Fruit fly (Drosophila melanogaster) whole organism, embryonic: ENCODE measurements around the gene CG31957.
A peak's percentile ranks its signal among the peaks of the same experiment; 100 is the strongest.

ENCODE experiments used
- BtbVII ChIP-seq: fragments of 200-800 bp; sonication (Bioruptor generic); optimal IDR thresholded peaks from 3 replicates; lab custom pipeline; 2017; ENCODE audit warnings: missing biosample characterization, mild to moderate bottlenecking, missing genetic modification characterization
- CG10147 ChIP-seq: fragments of 200-800 bp; sonication (Bioruptor generic); optimal IDR thresholded peaks from 2 replicates; lab custom pipeline; 2019; ENCODE audit warnings: missing biosample characterization, mild to moderate bottlenecking, missing genetic modification characterization, moderate library complexity
- CG10209 ChIP-seq: fragments of 200-800 bp; sonication (Bioruptor generic); optimal IDR thresholded peaks from 3 replicates; lab custom pipeline; 2017; ENCODE audit warnings: missing biosample characterization, mild to moderate bottlenecking, missing genetic modification characterization, missing genetic modification reagents
- CG10321 ChIP-seq: fragments of 200-800 bp; sonication (Bioruptor generic); IDR thresholded peaks from 2 replicates; pipeline ENCODE4 v1.3.6; 2022; ENCODE audit warnings: missing biosample characterization, missing genetic modification characterization
- CG11398 ChIP-seq: fragments of 200-800 bp; sonication (Bioruptor generic); optimal IDR thresholded peaks from 2 replicates; lab custom pipeline; 2016; ENCODE audit warnings: missing biosample characterization, missing genetic modification characterization
- CG12942 ChIP-seq: fragments of 200-800 bp; sonication (Bioruptor generic); optimal IDR thresholded peaks from 3 replicates; lab custom pipeline; 2016; ENCODE audit warnings: missing biosample characterization, missing genetic modification characterization
- CG13123 ChIP-seq: fragments of 200-800 bp; sonication (Bioruptor generic); optimal IDR thresholded peaks from 2 replicates; lab custom pipeline; 2016; ENCODE audit warnings: missing biosample characterization, missing genetic modification characterization
- CG13424 ChIP-seq: fragments of 200-800 bp; sonication (Bioruptor generic); optimal IDR thresholded peaks from 2 replicates; lab custom pipeline; 2019; ENCODE audit warnings: missing biosample characterization, mild to moderate bottlenecking, missing genetic modification characterization, moderate library complexity
- CG15011 ChIP-seq: fragments of 200-800 bp; sonication (Bioruptor generic); optimal IDR thresholded peaks from 3 replicates; lab custom pipeline; 2018; ENCODE audit warnings: missing biosample characterization, mild to moderate bottlenecking, missing genetic modification characterization
- CG15269 ChIP-seq: fragments of 200-800 bp; sonication (Bioruptor generic); optimal IDR thresholded peaks from 2 replicates; lab custom pipeline; 2018; ENCODE audit warnings: missing biosample characterization, mild to moderate bottlenecking, missing genetic modification characterization, moderate library complexity
- CG16863 ChIP-seq: fragments of 200-800 bp; sonication (Bioruptor generic); optimal IDR thresholded peaks from 3 replicates; lab custom pipeline; 2016; ENCODE audit warnings: missing biosample characterization, missing genetic modification characterization
- CG17328 ChIP-seq: fragments of 200-800 bp; sonication (Bioruptor generic); IDR thresholded peaks from 2 replicates; pipeline ENCODE4 v1.3.6; 2022; ENCODE audit warnings: missing biosample characterization, missing genetic modification characterization
- CG1792 ChIP-seq: fragments of 200-800 bp; sonication (Bioruptor generic); optimal IDR thresholded peaks from 2 replicates; lab custom pipeline; 2016; ENCODE audit warnings: missing biosample characterization, missing genetic modification characterization
- CG18764 ChIP-seq: fragments of 200-800 bp; sonication (Bioruptor generic); optimal IDR thresholded peaks from 3 replicates; lab custom pipeline; 2016; ENCODE audit warnings: missing biosample characterization, missing genetic modification characterization
- CG2129 ChIP-seq: fragments of 200-800 bp; sonication (Bioruptor generic); IDR thresholded peaks from 2 replicates; pipeline ENCODE4 v1.3.6; 2022; ENCODE audit warnings: missing biosample characterization, missing genetic modification characterization; ENCODE audit not compliant: partially characterized antibody
- CG30020 ChIP-seq: fragments of 200-800 bp; optimal IDR thresholded peaks from 2 replicates; lab custom pipeline; 2019; ENCODE audit warnings: missing biosample characterization, mild to moderate bottlenecking, missing genetic modification characterization, moderate library complexity
- CG34422 ChIP-seq: fragments of 200-800 bp; sonication (Bioruptor generic); IDR thresholded peaks from 3 replicates; pipeline ENCODE4 v1.3.6; 2022; ENCODE audit warnings: missing biosample characterization, missing genetic modification characterization
- CG3995 ChIP-seq: fragments of 200-800 bp; sonication (Bioruptor generic); optimal IDR thresholded peaks from 3 replicates; lab custom pipeline; 2016; ENCODE audit warnings: missing biosample characterization, missing genetic modification characterization
- CG42726 ChIP-seq: fragments of 200-800 bp; sonication (Bioruptor generic); IDR thresholded peaks from 2 replicates; pipeline ENCODE4 v1.3.6; 2022; ENCODE audit warnings: missing biosample characterization, missing genetic modification characterization; ENCODE audit not compliant: partially characterized antibody
- CG6254 ChIP-seq: fragments of 200-800 bp; sonication (Bioruptor generic); optimal IDR thresholded peaks from 3 replicates; lab custom pipeline; 2017; ENCODE audit warnings: mild to moderate bottlenecking, missing biosample characterization, missing genetic modification reagents, missing genetic modification characterization
- CG6272 ChIP-seq: fragments of 200-800 bp; sonication (Bioruptor generic); IDR thresholded peaks from 2 replicates; pipeline ENCODE4 v1.3.6; 2022; ENCODE audit warnings: missing biosample characterization, missing genetic modification characterization
- CG6854 ChIP-seq: fragments of 200-800 bp; sonication (Bioruptor generic); optimal IDR thresholded peaks from 3 replicates; lab custom pipeline; 2017; ENCODE audit warnings: missing biosample characterization, mild to moderate bottlenecking, missing genetic modification characterization
- CG7745 ChIP-seq: fragments of 200-800 bp; sonication (Bioruptor generic); optimal IDR thresholded peaks from 2 replicates; lab custom pipeline; 2018; ENCODE audit warnings: missing biosample characterization, mild to moderate bottlenecking, missing genetic modification characterization, moderate library complexity
- CG7839 ChIP-seq: fragments of 200-800 bp; sonication (Bioruptor generic); optimal IDR thresholded peaks from 3 replicates; lab custom pipeline; 2018; ENCODE audit warnings: missing biosample characterization, mild to moderate bottlenecking, missing genetic modification characterization, moderate library complexity
- CG8388 ChIP-seq: fragments of 200-800 bp; sonication (Bioruptor generic); optimal IDR thresholded peaks from 2 replicates; lab custom pipeline; 2019; ENCODE audit warnings: missing biosample characterization, mild to moderate bottlenecking, missing genetic modification characterization, moderate library complexity
- CG8944 ChIP-seq: fragments of 200-800 bp; sonication (Bioruptor generic); optimal IDR thresholded peaks from 3 replicates; lab custom pipeline; 2016; ENCODE audit warnings: missing biosample characterization, missing genetic modification characterization
- CG9797 ChIP-seq: fragments of 200-800 bp; sonication (Bioruptor generic); optimal IDR thresholded peaks from 3 replicates; lab custom pipeline; 2018; ENCODE audit warnings: missing biosample characterization, mild to moderate bottlenecking, missing genetic modification characterization
- CrebB ChIP-seq: fragments of 200-800 bp; sonication (Bioruptor generic); optimal IDR thresholded peaks from 3 replicates; lab custom pipeline; 2018; ENCODE audit warnings: missing biosample characterization, mild to moderate bottlenecking, missing genetic modification characterization
- D19A ChIP-seq: fragments of 200-800 bp; optimal IDR thresholded peaks from 3 replicates; lab custom pipeline; 2019; ENCODE audit warnings: missing biosample characterization, mild to moderate bottlenecking, missing genetic modification characterization, moderate library complexity
- E2f1 ChIP-seq: fragments of 200-800 bp; sonication (Bioruptor generic); IDR thresholded peaks from 2 replicates; pipeline ENCODE4 v1.3.6; 2022; ENCODE audit warnings: missing biosample characterization, missing genetic modification characterization
- H2.0 ChIP-seq: fragments of 200-800 bp; sonication (Bioruptor generic); IDR thresholded peaks from 2 replicates; pipeline ENCODE4 v1.3.6; 2022; ENCODE audit warnings: missing biosample characterization, missing genetic modification characterization
- Hr3 ChIP-seq: fragments of 200-800 bp; sonication (Bioruptor generic); optimal IDR thresholded peaks from 3 replicates; lab custom pipeline; 2016; ENCODE audit warnings: missing biosample characterization, missing genetic modification characterization
- Nf-YB ChIP-seq: fragments of 200-800 bp; sonication (Bioruptor generic); optimal IDR thresholded peaks from 3 replicates; lab custom pipeline; 2019; ENCODE audit warnings: missing biosample characterization, mild to moderate bottlenecking, missing genetic modification characterization, moderate library complexity
- PHDP ChIP-seq: fragments of 200-800 bp; sonication (Bioruptor generic); optimal IDR thresholded peaks from 3 replicates; lab custom pipeline; 2018; ENCODE audit warnings: missing biosample characterization, mild to moderate bottlenecking, missing genetic modification characterization, moderate library complexity
- Sin3A ChIP-seq: fragments of >200 bp; optimal IDR thresholded peaks from 2 replicates; lab custom pipeline; 2018
- ap ChIP-seq: fragments of 200-800 bp; sonication (Bioruptor generic); IDR thresholded peaks from 2 replicates; pipeline ENCODE4 v1.3.6; 2022; ENCODE audit warnings: missing biosample characterization, missing genetic modification characterization
- bab2 ChIP-seq: fragments of 200-800 bp; sonication (Bioruptor generic); optimal IDR thresholded peaks from 2 replicates; lab custom pipeline; 2016; ENCODE audit warnings: missing biosample characterization, missing genetic modification characterization
- cato ChIP-seq: fragments of 200-800 bp; sonication (Bioruptor generic); optimal IDR thresholded peaks from 2 replicates; lab custom pipeline; 2016; ENCODE audit warnings: missing biosample characterization, missing genetic modification characterization, borderline replicate concordance
- dm ChIP-seq: fragments of 200-800 bp; sonication (Bioruptor generic); optimal IDR thresholded peaks from 3 replicates; lab custom pipeline; 2016; ENCODE audit warnings: missing biosample characterization, missing genetic modification characterization
- ems ChIP-seq: fragments of 200-800 bp; sonication (Bioruptor generic); optimal IDR thresholded peaks from 3 replicates; lab custom pipeline; 2016; ENCODE audit warnings: missing biosample characterization, missing genetic modification characterization
- fd3F ChIP-seq: fragments of 200-800 bp; sonication (Bioruptor generic); optimal IDR thresholded peaks from 2 replicates; lab custom pipeline; 2018; ENCODE audit warnings: missing biosample characterization, mild to moderate bottlenecking, missing genetic modification characterization, moderate library complexity
- gce ChIP-seq: fragments of 200-800 bp; sonication (Bioruptor generic); IDR thresholded peaks from 3 replicates; pipeline ENCODE4 v1.3.6; 2022; ENCODE audit warnings: missing biosample characterization, missing genetic modification characterization
- luna ChIP-seq: fragments of 200-800 bp; sonication (Bioruptor generic); optimal IDR thresholded peaks from 2 replicates; lab custom pipeline; 2016; ENCODE audit warnings: missing biosample characterization, missing genetic modification characterization
- maf-S ChIP-seq: fragments of 200-800 bp; sonication (Bioruptor generic); optimal IDR thresholded peaks from 2 replicates; lab custom pipeline; 2016; ENCODE audit warnings: missing biosample characterization, missing genetic modification characterization
- mam ChIP-seq: fragments of 200-800 bp; sonication (Bioruptor generic); optimal IDR thresholded peaks from 3 replicates; lab custom pipeline; 2016; ENCODE audit warnings: missing biosample characterization, missing genetic modification characterization
- sens ChIP-seq: fragments of 200-800 bp; sonication (Bioruptor generic); peaks from one replicate; lab custom pipeline; 2016; ENCODE audit warnings: missing biosample characterization, missing genetic modification characterization
- shn ChIP-seq: fragments of 200-800 bp; sonication (Bioruptor generic); optimal IDR thresholded peaks from 3 replicates; lab custom pipeline; 2016; ENCODE audit warnings: missing biosample characterization, missing genetic modification characterization
- sima ChIP-seq: fragments of 200-800 bp; sonication (Bioruptor generic); optimal IDR thresholded peaks from 2 replicates; lab custom pipeline; 2016; ENCODE audit warnings: missing biosample characterization, missing genetic modification characterization
- slbo ChIP-seq: fragments of 200-800 bp; sonication (Bioruptor generic); IDR thresholded peaks from 2 replicates; pipeline ENCODE4 v1.3.6; 2022; ENCODE audit warnings: missing biosample characterization, missing genetic modification characterization
- slp2 ChIP-seq: fragments of 200-800 bp; sonication (Bioruptor generic); optimal IDR thresholded peaks from 2 replicates; lab custom pipeline; 2016; ENCODE audit warnings: missing biosample characterization, missing genetic modification characterization
- ttk ChIP-seq: fragments of 200-800 bp; sonication (Bioruptor generic); IDR thresholded peaks from 2 replicates; pipeline ENCODE4 v2.1.2; 2022; ENCODE audit warnings: missing biosample characterization, missing genetic modification characterization
- tup ChIP-seq: fragments of 200-800 bp; sonication (Bioruptor generic); optimal IDR thresholded peaks from 2 replicates; lab custom pipeline; 2016; ENCODE audit warnings: missing biosample characterization, mild to moderate bottlenecking, missing genetic modification characterization, moderate library complexity

CG31957 gene

dm6 chr2L:3896834-3897143, 24.5 kb upstream of the CG31957 start (continued):
- no peak for TF ChIP-seq Sin3A
- TF ChIP-seq CG9797 (GFP tag; lab: Kevin White, UChicago): no peak
- peak; percentile 34; the same call in 1 of the 2 replicates for TF ChIP-seq CG10321 (GFP tag; lab: Robert Waterston, UW)
- peak; percentile 83 for TF ChIP-seq CG17328
- no peak for TF ChIP-seq CG8944 (GFP tag; lab: Kevin White, UChicago)
- peak; percentile 71 for TF ChIP-seq E2f1 (GFP tag; lab: Robert Waterston, UW)
- peak; percentile 10 for TF ChIP-seq CG3995 (GFP tag; lab: Kevin White, UChicago)
- peak; percentile 51; the same call in 1 of the 3 replicates for TF ChIP-seq gce (GFP tag; lab: Robert Waterston, UW)
- peak; percentile 16 for TF ChIP-seq CG6854 (GFP tag; lab: Kevin White, UChicago)
- TF ChIP-seq luna (GFP tag; lab: Kevin White, UChicago): no peak
- peak; percentile 76 for TF ChIP-seq CG15269
- peak; percentile 67 for TF ChIP-seq sens (GFP tag; lab: Kevin White, UChicago)
- peak; percentile 39 for TF ChIP-seq CG18764 (GFP tag; lab: Kevin White, UChicago)
- TF ChIP-seq CG6254: peak; percentile 12
- TF ChIP-seq CG30020 (tag; lab: Kevin White, UChicago): no peak
- peak; percentile 63 for TF ChIP-seq CG6272 (GFP tag; lab: Robert Waterston, UW)
- no peak for TF ChIP-seq tup (GFP tag; lab: Kevin White, UChicago)
- TF ChIP-seq CG16863: peak; percentile 26
- no peak for TF ChIP-seq slp2
- TF ChIP-seq CG42726: no peak
- TF ChIP-seq CG7839 (tag; lab: Kevin White, UChicago): peak; percentile 79
- peak; percentile 40 for TF ChIP-seq CG12942 (GFP tag; lab: Kevin White, UChicago)
- peak; percentile 58 for TF ChIP-seq CG10209 (GFP tag; lab: Kevin White, UChicago)
- no peak for TF ChIP-seq maf-S (GFP tag; lab: Kevin White, UChicago)
- TF ChIP-seq CG13123 (GFP tag; lab: Kevin White, UChicago): peak; percentile 8
- TF ChIP-seq CG11398: no peak
- peak; percentile 41 for TF ChIP-seq BtbVII (GFP tag; lab: Kevin White, UChicago)
- peak; percentile 11 for TF ChIP-seq cato (GFP tag; lab: Kevin White, UChicago)
- no peak for TF ChIP-seq CrebB (tag; lab: Kevin White, UChicago)
- TF ChIP-seq shn (GFP tag; lab: Kevin White, UChicago): no peak
- TF ChIP-seq dm (GFP tag; lab: Kevin White, UChicago): peak; percentile 6
- peak; percentile 32 for TF ChIP-seq bab2 (GFP tag; lab: Kevin White, UChicago)
- no peak for TF ChIP-seq CG2129 (GFP tag; lab: Robert Waterston, UW)
- peak; percentile 78 for TF ChIP-seq CG10147 (GFP tag; lab: Kevin White, UChicago)
- TF ChIP-seq PHDP (tag; lab: Kevin White, UChicago): peak; percentile 81
- peak; percentile 38 for TF ChIP-seq CG15011 (GFP tag; lab: Kevin White, UChicago)
- TF ChIP-seq CG13424 (tag; lab: Kevin White, UChicago): peak; percentile 64
- TF ChIP-seq CG1792 (GFP tag; lab: Kevin White, UChicago): peak; percentile 2
- TF ChIP-seq sima (GFP tag; lab: Kevin White, UChicago): no peak
- no peak for TF ChIP-seq D19A (tag; lab: Kevin White, UChicago)
- peak; percentile 66 for TF ChIP-seq mam
- TF ChIP-seq ttk (GFP tag; lab: Robert Waterston, UW): peak; percentile 70
- TF ChIP-seq CG8388 (GFP tag; lab: Kevin White, UChicago): no peak
- TF ChIP-seq ap (GFP tag; lab: Robert Waterston, UW): peak; percentile 71
- TF ChIP-seq fd3F (GFP tag; lab: Kevin White, UChicago): peak; percentile 67
- TF ChIP-seq slbo (GFP tag; lab: Robert Waterston, UW): peak; percentile 85
- no peak for TF ChIP-seq CG7745 (tag; lab: Kevin White, UChicago)
- peak; percentile 69 for TF ChIP-seq H2.0 (GFP tag; lab: Robert Waterston, UW)
- TF ChIP-seq Hr3 (GFP tag; lab: Kevin White, UChicago): peak; percentile 37
- peak; percentile 63; the same call in 1 of the 3 replicates for TF ChIP-seq CG34422 (GFP tag; lab: Robert Waterston, UW)
- peak; percentile 32 for TF ChIP-seq ems (GFP tag; lab: Kevin White, UChicago)
- peak; percentile 17 for TF ChIP-seq Nf-YB (GFP tag; lab: Kevin White, UChicago)
